Worm (Caenorhabditis elegans) whole organism, L1 larva: ENCODE results near the gene srv-14.

Source experiments
- ceh-82 ChIP-seq, 3 experiments: fragments of 150-350 bp in 1 of 3; sonication (generic microtip) in 2 of 3; optimal IDR thresholded peaks; 2 replicates each; lab custom pipeline; 2014 to 2017; ENCODE audit warnings: missing biosample characterization in 3 of 3, missing genetic modification characterization in 3 of 3
- lin-39 ChIP-seq: fragments of 150-350 bp; optimal IDR thresholded peaks from 2 replicates; lab custom pipeline; 2014; ENCODE audit warnings: missing biosample characterization, missing genetic modification reagents, missing genetic modification characterization
- snpc-4 ChIP-seq: fragments of 150-350 bp; optimal IDR thresholded peaks from 2 replicates; lab custom pipeline; 2014; ENCODE audit warnings: missing biosample characterization, missing genetic modification characterization

ce11 chrIV:15931833-15932232 is 37.8 kb upstream of the srv-14 start:
- TF ChIP-seq snpc-4 (tag; lab: Kevin White, UChicago) (no peak), lin-39 (tag; lab: Kevin White, UChicago) (no peak), ceh-82 (tag; optimal IDR thresholded peaks at IDR 0.05; lab: Kevin White, UChicago) (no peak)
